Worm (Caenorhabditis elegans) whole organism, early embryonic: Measurements from ENCODE around the gene gpa-6.

ENCODE experiments used
- B0310.2 ChIP-seq: sonication (generic microtip); optimal IDR thresholded peaks from 2 replicates; lab custom pipeline; 2016; ENCODE audit warnings: mild to moderate bottlenecking, missing genetic modification characterization, missing compliant biosample characterization
- aly-1 ChIP-seq: sonication (generic microtip); optimal IDR thresholded peaks from 2 replicates; lab custom pipeline; 2016; ENCODE audit warnings: missing genetic modification characterization, missing compliant biosample characterization
- ama-1 ChIP-seq: fragments of 150-350 bp; optimal IDR thresholded peaks from 2 replicates; lab custom pipeline; 2014
- ceh-36 ChIP-seq: sonication (generic microtip); optimal IDR thresholded peaks from 2 replicates; lab custom pipeline; 2016; ENCODE audit warnings: missing genetic modification characterization, inconsistent platforms, missing compliant biosample characterization
- flt-1 ChIP-seq: fragments of 200-800 bp; sonication (Bioruptor generic); IDR thresholded peaks from 2 replicates; pipeline ENCODE4 v1.3.6; 2022; ENCODE audit warnings: missing genetic modification characterization, missing compliant biosample characterization
- hmbx-1 ChIP-seq: sonication (generic microtip); optimal IDR thresholded peaks from 2 replicates; lab custom pipeline; 2016; ENCODE audit warnings: mild to moderate bottlenecking, missing genetic modification characterization, missing compliant biosample characterization
- hmg-4 ChIP-seq: fragments of 200-800 bp; sonication (Bioruptor generic); optimal IDR thresholded peaks from 2 replicates; lab custom pipeline; 2018; ENCODE audit warnings: mild to moderate bottlenecking, missing genetic modification characterization, missing compliant biosample characterization
- sea-1 ChIP-seq: fragments of 200-800 bp; sonication (Bioruptor generic); conservative IDR thresholded peaks from 2 replicates; pipeline ENCODE4 v1.3.6; 2022; ENCODE audit warnings: missing genetic modification characterization, missing compliant biosample characterization
- tbx-11 ChIP-seq: fragments of 200-800 bp; sonication (Bioruptor generic); IDR thresholded peaks from 2 replicates; pipeline ENCODE4 v1.3.6; 2022; ENCODE audit warnings: missing genetic modification characterization, missing compliant biosample characterization
- tbx-37 ChIP-seq: fragments of 200-800 bp; sonication (Bioruptor generic); conservative IDR thresholded peaks from 2 replicates; pipeline ENCODE4 v1.3.6; 2022; ENCODE audit warnings: missing genetic modification reagents, missing genetic modification characterization, missing compliant biosample characterization
- tra-4 ChIP-seq: sonication (generic microtip); optimal IDR thresholded peaks from 2 replicates; lab custom pipeline; 2017; ENCODE audit warnings: missing genetic modification characterization, missing compliant biosample characterization

DNA sequence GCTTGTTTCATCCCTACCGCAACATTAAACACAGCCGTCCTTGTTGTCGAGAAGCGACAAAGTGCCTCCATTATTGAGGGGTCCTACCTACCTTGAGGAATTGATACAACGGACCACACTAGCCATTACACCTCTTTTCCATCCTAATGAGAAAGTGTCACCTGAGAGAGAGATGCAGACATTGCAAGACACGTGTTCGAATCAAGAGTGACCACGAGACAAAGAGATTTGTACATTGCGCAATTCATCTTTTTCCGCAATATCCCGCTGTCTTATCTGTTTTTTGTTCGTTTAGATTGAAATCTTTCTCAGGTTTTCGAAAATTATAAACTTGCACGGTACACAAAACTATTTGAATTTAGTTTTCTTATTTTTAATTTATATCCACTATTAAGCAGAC, 21.9 kb upstream of the gpa-6 start:
- TF ChIP-seq sea-1 (GFP tag; lab: Robert Waterston, UW) (no peak), aly-1 (tag; lab: Kevin White, UChicago) (no peak), flt-1 (no peak), B0310.2 (tag; lab: Kevin White, UChicago) (no peak), ama-1 (lab: Kevin White, UChicago) (no peak), tbx-11 (GFP tag; lab: Robert Waterston, UW) (no peak), hmbx-1 (tag; lab: Kevin White, UChicago) (no peak), tbx-37 (GFP tag; lab: Robert Waterston, UW) (no peak), tra-4 (tag; lab: Kevin White, UChicago) (no peak), ceh-36 (tag; lab: Kevin White, UChicago) (no peak), hmg-4 (GFP tag; lab: Kevin White, UChicago) (no peak)
